Worm (Caenorhabditis elegans) whole organism, L1 larva: ENCODE data around the gene srsx-21.

Experiments
- C16A3.4 ChIP-seq: fragments of 150-350 bp; optimal IDR thresholded peaks from 2 replicates; lab custom pipeline; 2014; ENCODE audit warnings: missing biosample characterization, missing genetic modification characterization
- F16B12.6 ChIP-seq: fragments of 150-350 bp; optimal IDR thresholded peaks from 2 replicates; lab custom pipeline; 2014; ENCODE audit warnings: missing biosample characterization, missing genetic modification characterization
- Y116A8C.19 ChIP-seq: sonication (generic microtip); optimal IDR thresholded peaks from 2 replicates; lab custom pipeline; 2016; ENCODE audit warnings: missing compliant biosample characterization, missing genetic modification characterization, borderline replicate concordance
- aha-1 ChIP-seq: fragments of 150-350 bp; optimal IDR thresholded peaks from 2 replicates; lab custom pipeline; 2014; ENCODE audit warnings: missing biosample characterization, missing genetic modification characterization
- aly-2 ChIP-seq: fragments of 150-350 bp; optimal IDR thresholded peaks from 2 replicates; lab custom pipeline; 2014; ENCODE audit warnings: missing biosample characterization, missing genetic modification characterization
- ama-1 ChIP-seq: fragments of 150-350 bp; optimal IDR thresholded peaks from 2 replicates; lab custom pipeline; 2014
- ceh-8 ChIP-seq: fragments of 200-800 bp; sonication (Bioruptor generic); optimal IDR thresholded peaks from 2 replicates; lab custom pipeline; 2018; ENCODE audit warnings: mild to moderate bottlenecking, missing genetic modification characterization, moderate library complexity, missing compliant biosample characterization
- ceh-90 ChIP-seq: sonication (generic microtip); optimal IDR thresholded peaks from 2 replicates; lab custom pipeline; 2016; ENCODE audit warnings: missing genetic modification characterization, missing compliant biosample characterization
- dpl-1 ChIP-seq, 3 experiments: fragments of 150-350 bp in 2 of 3; sonication (generic microtip) in 1 of 3; optimal IDR thresholded peaks; 2 replicates each; lab custom pipeline; 2014 to 2017; ENCODE audit warnings: missing biosample characterization in 3 of 3, missing genetic modification characterization in 3 of 3, missing genetic modification reagents in 3 of 3
- dsc-1 ChIP-seq: sonication (generic microtip); optimal IDR thresholded peaks from 2 replicates; lab custom pipeline; 2016; ENCODE audit warnings: mild to moderate bottlenecking, missing genetic modification characterization, missing compliant biosample characterization
- efl-1 ChIP-seq, 4 experiments: fragments of 150-350 bp; optimal IDR thresholded peaks in 3 of 4; peaks in 1 of 4; 1 replicate in 1 of 4; 2 replicates in 3 of 4; lab custom pipeline; 2014; ENCODE audit warnings: missing biosample characterization in 2 of 4, missing genetic modification characterization in 2 of 4, missing genetic modification reagents in 2 of 4
- efl-3 ChIP-seq: fragments of 200-800 bp; sonication (Bioruptor generic); optimal IDR thresholded peaks from 2 replicates; lab custom pipeline; 2018; ENCODE audit warnings: mild to moderate bottlenecking, missing genetic modification characterization, missing compliant biosample characterization
- egl-13 ChIP-seq: sonication (generic microtip); optimal IDR thresholded peaks from 2 replicates; lab custom pipeline; 2016; ENCODE audit warnings: missing genotype, missing genetic modification reagents, missing genetic modification characterization, missing compliant biosample characterization
- elt-3 ChIP-seq, 6 experiments: fragments of 150-350 bp in 1 of 6; sonication (generic microtip); optimal IDR thresholded peaks; 2 replicates each; lab custom pipeline; 2017 to 2018; ENCODE audit warnings: missing biosample characterization in 6 of 6, missing genetic modification characterization in 6 of 6, inconsistent platforms in 1 of 6
- fos-1 ChIP-seq: fragments of 150-350 bp; optimal IDR thresholded peaks from 2 replicates; lab custom pipeline; 2014; ENCODE audit warnings: missing biosample characterization, missing genetic modification characterization
- grh-1 ChIP-seq: fragments of 200-800 bp; sonication (Bioruptor generic); IDR thresholded peaks from 2 replicates; pipeline ENCODE4 v1.3.6; 2022; ENCODE audit warnings: missing genetic modification reagents, missing genetic modification characterization, missing compliant biosample characterization
- hlh-17 ChIP-seq: fragments of 200-800 bp; sonication (Bioruptor generic); optimal IDR thresholded peaks from 2 replicates; lab custom pipeline; 2018; ENCODE audit warnings: missing genetic modification characterization, mild to moderate bottlenecking, missing compliant biosample characterization, moderate library complexity, borderline replicate concordance
- hlh-4 ChIP-seq: sonication (generic microtip); optimal IDR thresholded peaks from 2 replicates; lab custom pipeline; 2016; ENCODE audit warnings: mild to moderate bottlenecking, missing genetic modification characterization, missing compliant biosample characterization
- irx-1 ChIP-seq: sonication (generic microtip); optimal IDR thresholded peaks from 2 replicates; lab custom pipeline; 2016; ENCODE audit warnings: missing genetic modification characterization, missing compliant biosample characterization
- jun-1 ChIP-seq: fragments of 150-350 bp; optimal IDR thresholded peaks from 2 replicates; lab custom pipeline; 2014; ENCODE audit warnings: missing biosample characterization, missing genetic modification reagents, missing genetic modification characterization
- lin-39 ChIP-seq: fragments of 150-350 bp; optimal IDR thresholded peaks from 2 replicates; lab custom pipeline; 2014; ENCODE audit warnings: missing biosample characterization, missing genetic modification reagents, missing genetic modification characterization
- lir-3 ChIP-seq: sonication (generic microtip); optimal IDR thresholded peaks from 2 replicates; lab custom pipeline; 2016; ENCODE audit warnings: mild to moderate bottlenecking, missing genetic modification characterization, moderate library complexity, missing compliant biosample characterization; ENCODE audit not compliant: poor library complexity
- lsy-2 ChIP-seq, 2 experiments: fragments of 150-350 bp; optimal IDR thresholded peaks; 2 replicates each; lab custom pipeline; 2014; ENCODE audit warnings: missing biosample characterization in 2 of 2, missing genetic modification characterization in 2 of 2
- mab-9 ChIP-seq: fragments of 200-800 bp; sonication (Bioruptor generic); IDR thresholded peaks from 2 replicates; pipeline ENCODE4 v1.3.6; 2022; ENCODE audit warnings: missing genetic modification reagents, missing genetic modification characterization, missing compliant biosample characterization
- mef-2 ChIP-seq: fragments of 150-350 bp; optimal IDR thresholded peaks from 2 replicates; lab custom pipeline; 2014; ENCODE audit warnings: missing biosample characterization, missing genetic modification characterization
- nhr-237 ChIP-seq: fragments of 150-350 bp; optimal IDR thresholded peaks from 2 replicates; lab custom pipeline; 2014; ENCODE audit warnings: missing biosample characterization, missing genetic modification characterization
- nhr-28 ChIP-seq: fragments of 150-350 bp; optimal IDR thresholded peaks from 2 replicates; lab custom pipeline; 2014; ENCODE audit warnings: missing biosample characterization, missing genetic modification characterization
- nhr-47 ChIP-seq: sonication (generic microtip); optimal IDR thresholded peaks from 2 replicates; lab custom pipeline; 2016; ENCODE audit warnings: mild to moderate bottlenecking, missing genetic modification characterization, moderate library complexity, missing compliant biosample characterization
- nhr-71 ChIP-seq: sonication (generic microtip); optimal IDR thresholded peaks from 2 replicates; lab custom pipeline; 2016; ENCODE audit warnings: mild to moderate bottlenecking, missing genetic modification characterization, moderate library complexity, missing compliant biosample characterization
- nhr-76 ChIP-seq: sonication (generic microtip); optimal IDR thresholded peaks from 2 replicates; lab custom pipeline; 2017; ENCODE audit warnings: missing biosample characterization, missing genetic modification characterization
- nhr-77 ChIP-seq: fragments of 150-350 bp; optimal IDR thresholded peaks from 2 replicates; lab custom pipeline; 2014; ENCODE audit warnings: missing biosample characterization, missing genetic modification characterization
- nhr-85 ChIP-seq: sonication (generic microtip); peaks from one replicate; lab custom pipeline; 2016; ENCODE audit warnings: missing genetic modification characterization, inconsistent platforms, missing compliant biosample characterization
- pag-3 ChIP-seq: sonication (generic microtip); optimal IDR thresholded peaks from 2 replicates; lab custom pipeline; 2017; ENCODE audit warnings: missing genetic modification characterization, mild to moderate bottlenecking, missing compliant biosample characterization, antibody characterized with exemption, borderline replicate concordance; ENCODE audit not compliant: insufficient read depth
- pqm-1 ChIP-seq: sonication (generic microtip); optimal IDR thresholded peaks from 3 replicates; lab custom pipeline; 2017; ENCODE audit warnings: missing biosample characterization, missing genetic modification characterization
- snpc-4 ChIP-seq: fragments of 150-350 bp; optimal IDR thresholded peaks from 2 replicates; lab custom pipeline; 2014; ENCODE audit warnings: missing biosample characterization, missing genetic modification characterization
- sox-4 ChIP-seq: sonication (generic microtip); optimal IDR thresholded peaks from 2 replicates; lab custom pipeline; 2016; ENCODE audit warnings: missing genetic modification characterization, missing compliant biosample characterization
- sptf-1 ChIP-seq: fragments of 150-350 bp; optimal IDR thresholded peaks from 2 replicates; lab custom pipeline; 2014; ENCODE audit warnings: missing biosample characterization, missing genetic modification characterization
- unc-98 ChIP-seq: fragments of 200-800 bp; sonication (Bioruptor generic); IDR thresholded peaks from 2 replicates; pipeline ENCODE4 v1.3.6; 2022; ENCODE audit warnings: missing genetic modification characterization, missing compliant biosample characterization
- vab-15 ChIP-seq: sonication (generic microtip); optimal IDR thresholded peaks from 2 replicates; lab custom pipeline; 2017; ENCODE audit warnings: missing genotype, mild to moderate bottlenecking, missing genetic modification characterization, missing compliant biosample characterization
- zip-4 ChIP-seq: fragments of 200-800 bp; sonication (Bioruptor generic); optimal IDR thresholded peaks from 2 replicates; lab custom pipeline; 2018; ENCODE audit warnings: mild to moderate bottlenecking, missing genetic modification characterization, moderate library complexity, missing compliant biosample characterization

srsx-21 gene

DNA sequence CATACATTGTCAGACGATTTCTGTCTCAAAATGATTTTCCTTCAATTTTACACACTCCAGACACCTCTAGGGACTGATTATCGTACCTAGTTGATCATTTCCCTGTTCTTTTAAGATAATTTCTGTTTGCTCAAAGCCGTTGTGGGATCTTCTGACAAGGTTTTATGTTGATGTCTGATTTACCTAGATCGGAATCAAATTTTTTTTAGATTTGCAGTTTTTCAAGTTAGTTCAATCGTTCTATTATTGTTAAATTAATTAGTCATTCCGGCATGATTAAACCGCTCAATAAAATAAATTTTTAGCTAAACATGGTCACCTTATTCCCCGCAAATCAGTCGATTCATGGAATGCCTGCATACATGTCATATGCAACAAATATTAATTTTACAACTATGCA, 24.3 kb upstream of the srsx-21 start, which contains the start of gene sru-30:
TSS of gene sru-30 (plus strand) at position 301 of the 400 bp plus-strand sequence.
- TF ChIP-seq nhr-77, result no peak
- TF ChIP-seq nhr-76 (tag; lab: Kevin White, UChicago), result no peak
- TF ChIP-seq nhr-71, result no peak
- TF ChIP-seq nhr-47 (tag; lab: Kevin White, UChicago), result no peak
- TF ChIP-seq pag-3 (tag; lab: Kevin White, UChicago), result no peak
- TF ChIP-seq sox-4, result no peak
- no peak for TF ChIP-seq mef-2
- TF ChIP-seq zip-4 (GFP tag; lab: Kevin White, UChicago), result no peak
- no peak for TF ChIP-seq hlh-4 (tag; lab: Kevin White, UChicago)
- TF ChIP-seq sptf-1 (tag; lab: Kevin White, UChicago), result no peak
- no peak for TF ChIP-seq snpc-4
- TF ChIP-seq grh-1 (GFP tag; lab: Robert Waterston, UW), result no peak
- TF ChIP-seq F16B12.6 (tag; lab: Kevin White, UChicago), result no peak
- TF ChIP-seq Y116A8C.19 (tag; lab: Kevin White, UChicago), result no peak
- no peak for TF ChIP-seq nhr-28 (tag; lab: Kevin White, UChicago)
- TF ChIP-seq lin-39 (tag; lab: Kevin White, UChicago), result no peak
- TF ChIP-seq aha-1 (tag; lab: Kevin White, UChicago), result no peak
- TF ChIP-seq hlh-17 (GFP tag; lab: Kevin White, UChicago), result no peak
- TF ChIP-seq ceh-90, result no peak
- no peak for TF ChIP-seq fos-1 (tag; lab: Kevin White, UChicago)
- TF ChIP-seq, all 84 proteins: peak for 0

- TF ChIP-seq C16A3.4, result no peak
- no peak for TF ChIP-seq efl-1 (optimal IDR thresholded peaks at IDR 0.05; lab: Kevin White, UChicago)
- TF ChIP-seq efl-1 (GFP tag; optimal IDR thresholded peaks at IDR 0.05 in 1 of 2; lab: Kevin White, UChicago), result peak in 1 of 2 experiments; percentile 58
- TF ChIP-seq egl-13 (tag; lab: Kevin White, UChicago), result no peak
- TF ChIP-seq, all 84 proteins: peak for 1
Observed at ce11 chrV:9816390-9816789, 21.4 kb upstream of the srsx-21 start, which contains the start of gene sru-31. TSS of gene sru-31 (plus strand) at chrV:9816690.

DNA sequence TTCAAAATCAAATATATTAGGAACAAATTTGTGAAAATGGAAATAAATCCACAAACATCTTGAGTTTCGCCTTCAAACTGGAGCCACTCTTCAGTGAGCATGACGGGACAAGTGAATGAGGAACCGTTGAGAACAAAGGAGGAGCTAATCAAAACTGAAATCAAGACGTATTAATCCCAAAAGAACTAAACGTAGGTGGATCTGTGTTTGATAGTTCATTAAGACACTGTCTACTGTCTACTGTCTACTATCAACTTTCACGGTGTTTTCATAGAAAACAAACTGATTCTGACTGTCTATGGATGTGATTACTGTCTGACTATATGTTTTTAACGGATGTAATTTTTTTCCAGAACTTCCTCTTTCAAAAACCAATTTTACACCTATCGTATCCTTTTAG, 16.1 kb upstream of the srsx-21 start, which contains the start of gene str-193:
TSS of gene str-193 (minus strand) at position 101 of the 400 bp plus-strand sequence.
- TF ChIP-seq dsc-1 (tag; lab: Kevin White, UChicago) (no peak), unc-98 (no peak), grh-1 (GFP tag; lab: Robert Waterston, UW) (no peak), lin-39 (tag; lab: Kevin White, UChicago) (no peak), elt-3 (tag; optimal IDR thresholded peaks at IDR 0.05; lab: Kevin White, UChicago) (no peak), aly-2 (tag; lab: Kevin White, UChicago) (no peak), nhr-85 (tag; lab: Kevin White, UChicago) (no peak), efl-3 (GFP tag; lab: Kevin White, UChicago) (no peak), vab-15 (tag; lab: Kevin White, UChicago) (no peak), pqm-1 (no peak), ceh-8 (no peak), lsy-2 (tag; optimal IDR thresholded peaks at IDR 0.05; lab: Kevin White, UChicago) (no peak), nhr-237 (tag; lab: Kevin White, UChicago) (no peak), mab-9 (GFP tag; lab: Robert Waterston, UW) (no peak), ama-1 (lab: Kevin White, UChicago) (no peak)
- TF ChIP-seq, all 84 proteins: peak for 0

DNA sequence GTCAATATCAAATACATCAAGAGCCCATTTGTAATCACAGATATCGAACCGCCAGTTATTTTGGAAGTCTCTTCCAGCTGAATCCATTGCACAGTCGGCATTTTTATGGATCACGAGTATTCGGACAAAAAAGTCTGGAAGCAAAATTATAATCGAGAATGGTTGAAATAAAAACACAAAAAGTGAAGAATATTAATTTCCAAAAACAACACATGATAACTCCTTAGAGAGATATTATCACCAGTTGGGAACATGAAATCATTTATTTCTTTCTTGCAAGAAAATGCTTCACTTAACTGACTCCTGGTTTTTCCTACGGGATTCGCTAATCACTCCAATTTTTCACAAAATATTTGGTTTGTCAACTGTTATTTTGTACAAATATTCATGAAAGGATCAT, 13.6 kb upstream of the srsx-21 start, which contains the start of gene str-2:
TSS of gene str-2 (minus strand) at position 101 of the 400 bp plus-strand sequence.
- TF ChIP-seq zip-4 (GFP tag; lab: Kevin White, UChicago), result no peak
- no peak for TF ChIP-seq sox-4
- no peak for TF ChIP-seq lir-3 (tag; lab: Kevin White, UChicago)
- TF ChIP-seq jun-1, result no peak
- TF ChIP-seq dpl-1 (GFP tag; optimal IDR thresholded peaks at IDR 0.05; lab: Kevin White, UChicago), result no peak
- no peak for TF ChIP-seq lin-39 (tag; lab: Kevin White, UChicago)
- TF ChIP-seq irx-1 (tag; lab: Kevin White, UChicago), result no peak
- no peak for TF ChIP-seq aly-2 (tag; lab: Kevin White, UChicago)
- no peak for TF ChIP-seq hlh-4 (tag; lab: Kevin White, UChicago)
- TF ChIP-seq vab-15 (tag; lab: Kevin White, UChicago), result no peak
